Worm (Caenorhabditis elegans): ENCODE measurements around the gene samt-1.

DNA sequence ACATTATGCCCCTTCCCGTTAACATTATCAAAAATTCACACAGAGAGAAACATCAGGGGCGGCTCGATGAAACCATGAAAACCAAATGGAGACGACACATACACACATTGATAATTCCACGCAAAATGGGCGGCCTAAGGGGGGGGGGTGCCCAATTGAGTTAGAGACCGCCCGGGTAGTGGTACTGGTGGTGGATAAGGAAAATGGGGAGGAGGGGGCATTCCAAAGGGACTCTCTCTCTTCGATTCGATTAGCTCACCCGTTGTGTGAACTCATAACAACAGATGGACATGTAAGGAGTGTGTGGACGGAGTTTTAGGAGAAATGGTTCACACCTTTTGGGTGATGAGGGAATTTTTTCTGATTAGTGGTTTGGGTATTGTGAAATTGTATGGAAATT, 51.2 kb downstream of the samt-1 start:
- no peak for TF ChIP-seq pha-4 (tag; optimal IDR thresholded peaks at IDR 0.05)
- TF ChIP-seq sox-4 (tag; optimal IDR thresholded peaks at IDR 0.05), result no peak

Measured in whole organism, late embryonic.